Worm (Caenorhabditis elegans): ENCODE results near the gene C46F11.5.

Gene C46F11.5

ce11 chrIII:3657479-3657878 lies at the start of gene C46F11.5:
Gene C46F11.5, minus strand, starts transcription at chrIII:3657606.
- no peak for TF ChIP-seq dao-5 (tag; optimal IDR thresholded peaks at IDR 0.05)
- no peak for TF ChIP-seq W03F9.2 (tag; optimal IDR thresholded peaks at IDR 0.05)
- no peak for TF ChIP-seq him-1 (tag; optimal IDR thresholded peaks at IDR 0.05)

ce11 chrIII:3706586-3706985 lies 49.2 kb upstream of the C46F11.5 start, which contains the start of gene dph-1:
Gene dph-1, plus strand, starts transcription at chrIII:3706886.
- TF ChIP-seq dao-5 (tag; optimal IDR thresholded peaks at IDR 0.05) (no peak), him-1 (tag; optimal IDR thresholded peaks at IDR 0.05) (no peak), W03F9.2 (tag; optimal IDR thresholded peaks at IDR 0.05) (no peak)

DNA sequence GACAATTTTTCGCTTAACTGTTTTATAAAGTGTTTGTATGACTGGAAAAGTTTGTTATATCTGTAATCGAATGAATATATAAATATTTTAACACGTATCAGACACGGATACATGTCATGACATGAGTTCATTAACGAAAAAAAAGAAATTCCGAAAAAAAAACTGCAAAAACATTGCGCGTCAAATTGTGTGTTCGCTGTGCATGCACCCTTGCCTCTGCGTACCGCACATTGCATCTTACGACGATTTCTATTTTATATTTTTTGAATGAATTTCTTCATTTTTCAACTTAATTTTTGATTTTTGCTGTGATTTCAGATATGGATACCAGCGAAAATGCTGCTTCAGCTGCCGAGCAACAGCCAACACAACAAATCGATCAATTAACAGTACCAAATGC lies 47.6 kb upstream of the C46F11.5 start, which contains the start of gene wdr-5.1:
TSS of gene wdr-5.1 (plus strand) at position 319 of the 400 bp plus-strand sequence.
- TF ChIP-seq dao-5 (tag; optimal IDR thresholded peaks at IDR 0.05) (no peak), W03F9.2 (tag; optimal IDR thresholded peaks at IDR 0.05) (no peak), him-1 (tag; optimal IDR thresholded peaks at IDR 0.05) (no peak)

- peak; percentile 45 for TF ChIP-seq W03F9.2 (tag; optimal IDR thresholded peaks at IDR 0.05)
- no peak for TF ChIP-seq dao-5 (tag; optimal IDR thresholded peaks at IDR 0.05)
Observed at ce11 chrIII:3703397-3703796, 46.0 kb upstream of the C46F11.5 start, which contains the start of gene C14B1.3. Gene C14B1.3, plus strand, starts transcription at chrIII:3703564.

ce11 chrIII:3701411-3702310 lies 44.3 kb upstream of the C46F11.5 start, which contains the start of the genes pdi-1 and C14B1.2:
Gene pdi-1, minus strand, starts transcription at chrIII:3701461.
Gene C14B1.2, plus strand, starts transcription at chrIII:3702260.
- TF ChIP-seq dao-5 (tag; optimal IDR thresholded peaks at IDR 0.05) = no peak
- TF ChIP-seq him-1 (tag; optimal IDR thresholded peaks at IDR 0.05) = no peak
- no peak for TF ChIP-seq W03F9.2 (tag; optimal IDR thresholded peaks at IDR 0.05)

DNA sequence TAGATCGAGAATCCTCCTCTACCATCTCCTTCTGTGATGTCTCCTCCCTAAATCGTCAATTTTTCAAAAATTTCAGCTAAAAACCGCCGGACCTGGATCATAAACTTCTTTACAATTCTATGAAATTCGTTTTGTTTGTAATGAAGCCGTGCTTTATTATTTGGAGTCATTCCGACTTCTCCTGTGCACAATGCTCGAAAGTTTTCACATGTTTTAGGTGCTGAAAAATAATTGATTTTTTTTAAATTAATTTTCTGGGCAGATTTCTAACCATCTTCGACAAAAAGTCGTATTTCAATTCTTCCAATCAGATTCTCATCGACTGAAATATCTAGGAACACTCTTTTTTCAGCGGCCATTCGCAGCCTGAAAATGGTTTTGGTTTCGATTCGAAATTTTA lies 41.9 kb upstream of the C46F11.5 start, which contains the start of gene cyn-9:
TSS of gene cyn-9 (minus strand) at position 366 of the 400 bp plus-strand sequence.
- no peak for TF ChIP-seq him-1 (tag; optimal IDR thresholded peaks at IDR 0.05)
- TF ChIP-seq W03F9.2 (tag; optimal IDR thresholded peaks at IDR 0.05) = no peak
- TF ChIP-seq dao-5 (tag; optimal IDR thresholded peaks at IDR 0.05) = no peak

DNA sequence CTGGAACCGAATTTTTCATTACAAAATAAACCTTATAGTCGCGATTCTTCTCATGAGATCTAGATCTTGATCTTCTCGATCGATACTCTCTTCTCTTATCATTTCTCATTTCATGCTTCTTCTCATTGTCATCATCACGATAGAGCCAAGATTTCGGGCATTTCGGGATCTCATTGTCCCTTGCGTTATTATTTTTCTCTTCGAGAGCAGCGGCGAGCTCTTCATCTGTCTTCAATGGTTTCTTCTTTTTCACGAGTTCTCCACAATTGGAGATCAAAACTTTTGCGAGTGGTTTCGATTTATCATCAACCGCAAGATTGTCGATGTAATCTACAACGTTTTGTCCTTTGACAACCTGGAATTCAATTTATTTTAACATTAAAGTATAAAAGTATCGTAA lies 41.0 kb upstream of the C46F11.5 start:
- TF ChIP-seq W03F9.2 (tag; optimal IDR thresholded peaks at IDR 0.05) (no peak), dao-5 (tag; optimal IDR thresholded peaks at IDR 0.05) (no peak), him-1 (tag; optimal IDR thresholded peaks at IDR 0.05) (no peak)

- TF ChIP-seq him-1 (tag; optimal IDR thresholded peaks at IDR 0.05) (no peak), W03F9.2 (tag; optimal IDR thresholded peaks at IDR 0.05) (no peak), dao-5 (tag; optimal IDR thresholded peaks at IDR 0.05) (no peak)
Observed at ce11 chrIII:3694572-3694971, 37.2 kb upstream of the C46F11.5 start, which contains the start of gene npr-15. Gene npr-15, minus strand, starts transcription at chrIII:3694672.

- TF ChIP-seq W03F9.2 (tag; optimal IDR thresholded peaks at IDR 0.05) (no peak), him-1 (tag; optimal IDR thresholded peaks at IDR 0.05) (no peak), dao-5 (tag; optimal IDR thresholded peaks at IDR 0.05) (no peak)
Observed at ce11 chrIII:3692516-3692915, 35.1 kb upstream of the C46F11.5 start.

- no peak for TF ChIP-seq W03F9.2 (tag; optimal IDR thresholded peaks at IDR 0.05)
- no peak for TF ChIP-seq dao-5 (tag; optimal IDR thresholded peaks at IDR 0.05)
- TF ChIP-seq him-1 (tag; optimal IDR thresholded peaks at IDR 0.05) = no peak
Observed at ce11 chrIII:3682869-3683403, 25.5 kb upstream of the C46F11.5 start.

- TF ChIP-seq dao-5 (tag; optimal IDR thresholded peaks at IDR 0.05) (no peak), him-1 (tag; optimal IDR thresholded peaks at IDR 0.05) (no peak), W03F9.2 (tag; optimal IDR thresholded peaks at IDR 0.05) (no peak)
Observed at ce11 chrIII:3681351-3681938, 24.0 kb upstream of the C46F11.5 start.

DNA sequence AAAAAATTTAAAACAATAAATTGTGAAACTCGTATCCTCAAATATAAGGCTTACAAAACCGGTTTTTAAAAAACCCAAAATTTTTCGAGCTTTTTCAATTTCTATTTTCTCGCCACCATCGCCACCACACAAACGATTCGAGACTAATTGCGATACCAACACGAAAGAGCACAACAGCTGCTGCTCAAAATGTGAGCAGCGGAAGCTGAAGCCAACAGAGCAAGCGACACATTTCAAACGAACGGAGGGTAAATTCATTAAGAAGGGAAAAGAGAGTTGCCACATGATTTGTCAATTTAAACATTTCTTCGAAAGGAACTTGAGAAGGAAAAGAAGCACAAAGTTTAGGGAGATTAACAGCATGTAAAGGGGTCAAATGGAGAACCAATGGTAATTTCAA lies 21.7 kb upstream of the C46F11.5 start:
- TF ChIP-seq dao-5 (tag; optimal IDR thresholded peaks at IDR 0.05) (no peak), W03F9.2 (tag; optimal IDR thresholded peaks at IDR 0.05) (no peak), him-1 (tag; optimal IDR thresholded peaks at IDR 0.05) (no peak)

DNA sequence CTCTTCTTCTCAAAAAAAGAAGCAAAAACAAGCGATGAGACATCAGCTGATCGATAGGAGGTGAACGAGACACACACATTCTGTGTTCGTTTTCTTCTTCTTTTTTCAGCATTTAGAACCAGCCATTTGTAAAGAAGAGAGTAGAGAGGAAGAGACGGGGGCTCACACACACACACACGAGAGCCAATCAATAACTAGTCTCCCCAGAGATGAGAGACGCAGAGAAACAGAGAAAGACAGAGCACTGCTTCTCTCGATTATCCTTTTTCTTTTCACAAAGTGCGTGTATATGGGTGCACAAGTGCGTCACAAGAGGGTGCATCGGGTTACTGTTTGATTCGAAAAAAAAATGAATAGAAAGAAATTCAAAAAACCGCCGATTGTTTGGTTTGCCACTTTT lies 20.0 kb upstream of the C46F11.5 start:
- TF ChIP-seq him-1 (tag; optimal IDR thresholded peaks at IDR 0.05) (peak; percentile 92), W03F9.2 (tag; optimal IDR thresholded peaks at IDR 0.05) (no peak)

DNA sequence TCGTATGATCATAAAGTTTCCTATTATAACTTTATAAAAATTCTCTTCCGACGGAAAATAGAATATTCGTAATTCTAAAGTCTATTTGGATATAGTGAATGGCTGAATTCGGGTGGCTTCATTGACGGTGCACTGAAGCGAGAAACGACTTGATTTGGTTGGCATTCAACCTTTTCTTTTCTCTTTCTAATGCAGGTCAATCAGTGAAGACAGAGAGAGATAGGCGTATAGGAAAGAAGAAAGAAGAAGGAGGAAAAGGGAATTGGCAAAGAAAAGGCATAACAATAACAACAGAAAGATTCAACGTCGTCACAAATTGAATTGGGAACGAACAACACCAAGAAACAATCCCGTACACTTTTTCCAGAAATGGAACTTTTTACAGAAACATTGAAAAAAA lies 18.1 kb upstream of the C46F11.5 start:
- no peak for TF ChIP-seq W03F9.2 (tag; optimal IDR thresholded peaks at IDR 0.05)
- no peak for TF ChIP-seq dao-5 (tag; optimal IDR thresholded peaks at IDR 0.05)
- TF ChIP-seq him-1 (tag; optimal IDR thresholded peaks at IDR 0.05) = no peak

Data from whole organism, L4/young adult.